Fruit fly (Drosophila melanogaster) whole organism, adult: ENCODE data around the gene Mhc.
A peak's percentile ranks its signal among the peaks of the same experiment; 100 is the strongest.

ENCODE experiments used
- CG12768 ChIP-seq: fragments of 200-800 bp; sonication (Bioruptor generic); optimal IDR thresholded peaks from 2 replicates; lab custom pipeline; 2017; ENCODE audit warnings: missing biosample characterization, missing genetic modification characterization, mild to moderate bottlenecking, moderate library complexity, missing genetic modification reagents
- CG33017 ChIP-seq: fragments of 200-800 bp; sonication (Bioruptor generic); optimal IDR thresholded peaks from 2 replicates; lab custom pipeline; 2018; ENCODE audit warnings: missing biosample characterization, mild to moderate bottlenecking, missing genetic modification characterization, moderate library complexity
- Clk ChIP-seq: fragments of 200-800 bp; sonication (Bioruptor generic); optimal IDR thresholded peaks from 2 replicates; lab custom pipeline; 2017; ENCODE audit warnings: missing biosample characterization, missing genetic modification characterization
- Crg-1 ChIP-seq: fragments of 200-800 bp; sonication (Bioruptor generic); optimal IDR thresholded peaks from 2 replicates; lab custom pipeline; 2016; ENCODE audit warnings: missing biosample characterization, missing genetic modification characterization
- Hr96 ChIP-seq: fragments of 200-800 bp; sonication (Bioruptor generic); optimal IDR thresholded peaks from 2 replicates; lab custom pipeline; 2016; ENCODE audit warnings: missing biosample characterization, missing genetic modification characterization
- Mnt ChIP-seq: fragments of 200-800 bp; sonication (Bioruptor generic); optimal IDR thresholded peaks from 2 replicates; lab custom pipeline; 2016; ENCODE audit warnings: missing biosample characterization, mild to moderate bottlenecking, missing genetic modification characterization
- bab1 ChIP-seq: fragments of 200-800 bp; sonication (Bioruptor generic); optimal IDR thresholded peaks from 3 replicates; lab custom pipeline; 2019; ENCODE audit warnings: missing biosample characterization, mild to moderate bottlenecking, missing genetic modification characterization, moderate library complexity
- cic ChIP-seq: fragments of 200-800 bp; sonication (Bioruptor generic); optimal IDR thresholded peaks from 2 replicates; lab custom pipeline; 2017; ENCODE audit warnings: missing biosample characterization, mild to moderate bottlenecking, missing genetic modification characterization, moderate library complexity
- kay ChIP-seq: fragments of 200-800 bp; sonication (Bioruptor generic); peaks from one replicate; lab custom pipeline; 2016; ENCODE audit warnings: missing biosample characterization, missing genetic modification characterization, borderline replicate concordance
- toe ChIP-seq: fragments of 200-800 bp; sonication (Bioruptor generic); optimal IDR thresholded peaks from 2 replicates; lab custom pipeline; 2016; ENCODE audit warnings: missing biosample characterization, missing genetic modification characterization

DNA sequence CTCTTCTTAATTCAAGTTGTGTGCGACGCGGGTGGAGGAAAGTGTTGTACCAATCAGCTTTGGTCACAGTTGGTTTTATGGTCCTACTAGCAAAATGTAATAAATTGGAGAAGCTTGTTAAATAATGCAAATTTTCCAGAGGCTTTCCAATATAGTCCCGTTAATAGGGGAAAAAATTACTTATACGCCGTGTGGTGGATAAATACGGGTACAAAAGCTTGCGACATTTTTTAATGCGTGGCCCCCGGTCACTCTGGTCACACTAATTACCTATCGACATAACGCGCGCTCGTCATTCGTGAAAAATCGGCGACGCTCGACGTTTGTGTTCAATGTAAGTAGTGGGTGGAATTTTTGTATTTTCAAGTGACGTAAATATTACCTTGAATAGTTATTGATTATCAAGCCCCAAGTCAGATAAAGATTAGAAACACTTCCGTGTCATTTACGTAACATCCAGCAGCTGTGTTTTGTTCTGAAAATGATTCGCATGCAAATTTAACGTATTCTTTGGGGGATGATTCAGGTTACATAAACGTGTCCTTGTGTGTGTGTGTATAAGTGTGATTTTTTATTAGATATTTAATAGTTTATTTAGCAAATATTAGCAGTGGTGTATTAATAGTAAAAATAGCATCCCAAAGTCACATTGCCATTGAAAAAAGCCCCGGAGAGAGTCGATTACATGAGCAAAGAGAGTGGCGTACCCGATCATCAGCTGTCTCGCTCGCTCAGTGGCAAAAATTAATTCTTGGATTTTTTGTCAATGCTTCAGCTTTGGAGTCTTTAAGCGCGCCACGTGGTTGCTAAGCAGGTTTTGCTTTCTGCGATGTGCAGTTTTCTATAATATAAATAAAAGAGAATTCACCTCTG lies 46.5 kb upstream of the Mhc start, which contains the start of gene Cyt-c-p:
- TF ChIP-seq Hr96 (GFP tag; lab: Kevin White, UChicago) (peak; percentile 25), Crg-1 (GFP tag; lab: Kevin White, UChicago) (peak; percentile 6), Clk (GFP tag; lab: Kevin White, UChicago) (no peak), CG12768 (GFP tag; lab: Kevin White, UChicago) (no peak), cic (peak; percentile 73), CG33017 (tag; lab: Kevin White, UChicago) (peak; percentile 27), bab1 (GFP tag; lab: Kevin White, UChicago) (peak; percentile 69), kay (GFP tag; lab: Kevin White, UChicago) (peak; percentile 69), Mnt (GFP tag; lab: Kevin White, UChicago) (peak; percentile 43), toe (GFP tag; lab: Kevin White, UChicago) (no peak)
